Fruit fly (Drosophila melanogaster) whole organism, prepupa: Measurements from ENCODE around the gene TTLL4A.

Source experiments
- CG16779 ChIP-seq: fragments of 200-800 bp; sonication (Bioruptor generic); optimal IDR thresholded peaks from 3 replicates; lab custom pipeline; 2017; ENCODE audit warnings: missing biosample characterization, mild to moderate bottlenecking, missing genetic modification characterization
- CG3032 ChIP-seq: fragments of 200-800 bp; optimal IDR thresholded peaks from 2 replicates; lab custom pipeline; 2019; ENCODE audit warnings: missing biosample characterization, mild to moderate bottlenecking, missing genetic modification characterization, moderate library complexity
- CG3919 ChIP-seq: fragments of 200-800 bp; sonication (Bioruptor generic); optimal IDR thresholded peaks from 3 replicates; lab custom pipeline; 2016; ENCODE audit warnings: missing biosample characterization, missing genetic modification characterization
- CG6854 ChIP-seq: fragments of 200-800 bp; sonication (Bioruptor generic); optimal IDR thresholded peaks from 2 replicates; lab custom pipeline; 2017; ENCODE audit warnings: missing biosample characterization, mild to moderate bottlenecking, missing genetic modification characterization
- Sox102F ChIP-seq: fragments of 200-800 bp; sonication (Bioruptor generic); optimal IDR thresholded peaks from 2 replicates; lab custom pipeline; 2016; ENCODE audit warnings: missing biosample characterization, mild to moderate bottlenecking, missing genetic modification characterization
- fkh ChIP-seq: fragments of 200-800 bp; sonication (Bioruptor generic); optimal IDR thresholded peaks from 3 replicates; lab custom pipeline; 2017; ENCODE audit warnings: missing biosample characterization, mild to moderate bottlenecking, missing genetic modification characterization, moderate library complexity
- lz ChIP-seq: fragments of 200-800 bp; sonication (Bioruptor generic); optimal IDR thresholded peaks from 3 replicates; lab custom pipeline; 2016; ENCODE audit warnings: missing biosample characterization, missing genetic modification characterization
- net ChIP-seq: fragments of 200-800 bp; sonication (Bioruptor generic); optimal IDR thresholded peaks from 3 replicates; lab custom pipeline; 2016; ENCODE audit warnings: missing biosample characterization, missing genetic modification characterization
- pdm3 ChIP-seq: fragments of 200-800 bp; sonication (Bioruptor generic); optimal IDR thresholded peaks from 3 replicates; lab custom pipeline; 2016; ENCODE audit warnings: missing biosample characterization, missing genetic modification characterization
- spab ChIP-seq: fragments of 200-800 bp; sonication (Bioruptor generic); optimal IDR thresholded peaks from 2 replicates; lab custom pipeline; 2017; ENCODE audit warnings: missing biosample characterization, mild to moderate bottlenecking, missing genetic modification characterization, missing genetic modification reagents

- TF ChIP-seq CG3919 (GFP tag; lab: Kevin White, UChicago), result no peak
- no peak for TF ChIP-seq CG3032 (tag; lab: Kevin White, UChicago)
- TF ChIP-seq CG6854 (GFP tag; lab: Kevin White, UChicago), result no peak
- TF ChIP-seq pdm3 (GFP tag; lab: Kevin White, UChicago), result no peak
- TF ChIP-seq spab (GFP tag; lab: Kevin White, UChicago), result no peak
- no peak for TF ChIP-seq net (GFP tag; lab: Kevin White, UChicago)
- TF ChIP-seq Sox102F, result no peak
- no peak for TF ChIP-seq fkh (GFP tag; lab: Kevin White, UChicago)
- TF ChIP-seq CG16779 (tag; lab: Kevin White, UChicago), result no peak
- TF ChIP-seq lz (GFP tag; lab: Kevin White, UChicago), result no peak
These were observed 56.3 kb downstream of the TTLL4A start for dm6 chr2L:11045467-11045914.
